Fruit fly (Drosophila melanogaster): Measurements from ENCODE around the gene Fad2.

The Fad2 gene

dm6 chr3L:11009000-11009794, 14.1 kb upstream of the Fad2 start, which contains the start of gene klu (continued):
- TF ChIP-seq CG14441 (GFP tag; IDR thresholded peaks at IDR 0.05) (no peak), CG1792 (GFP tag; optimal IDR thresholded peaks at IDR 0.05) (no peak), CG6765 (GFP tag; optimal IDR thresholded peaks at IDR 0.05) (no peak), CG13894 (tag; optimal IDR thresholded peaks at IDR 0.05) (peak; percentile 35), tap (tag; optimal IDR thresholded peaks at IDR 0.05) (no peak), CG13287 (GFP tag; IDR thresholded peaks at IDR 0.05; ENCODE audit: partially characterized antibody) (peak; percentile 23; the same call in 1 of the 2 replicates), fru (optimal IDR thresholded peaks at IDR 0.05) (no peak), Neu2 (GFP tag; optimal IDR thresholded peaks at IDR 0.05; ENCODE audit: borderline replicate concordance) (no peak), CG8290 (GFP tag; optimal IDR thresholded peaks at IDR 0.05) (no peak), CG8290 (tag; optimal IDR thresholded peaks at IDR 0.05) (no peak), Xbp1 (GFP tag; optimal IDR thresholded peaks at IDR 0.05) (no peak), Hr78 (GFP tag; optimal IDR thresholded peaks at IDR 0.05) (peak in 1 of 2 experiments; percentile 30), Aef1 (GFP tag; IDR thresholded peaks at IDR 0.05) (0 out of 3 replicates have a peak, but pooled peaks have one; percentile 8), CG11695 (GFP tag; IDR thresholded peaks at IDR 0.05) (0 out of 3 replicates have a peak, but pooled peaks have one; percentile 27), aop (GFP tag; IDR thresholded peaks at IDR 0.05) (no peak), CG3163 (GFP tag; optimal IDR thresholded peaks at IDR 0.05) (no peak), CG8944 (GFP tag; optimal IDR thresholded peaks at IDR 0.05) (no peak), her (GFP tag; optimal IDR thresholded peaks at IDR 0.05) (no peak), disco-r (GFP tag; optimal IDR thresholded peaks at IDR 0.05) (no peak), CG2120 (GFP tag; optimal IDR thresholded peaks at IDR 0.05) (no peak), Trl (optimal IDR thresholded peaks at IDR 0.05) (peak; percentile 80 to 83), Trl (GFP tag; optimal IDR thresholded peaks at IDR 0.05) (no peak), ATbp (GFP tag; optimal IDR thresholded peaks at IDR 0.05) (no peak), shn (GFP tag; optimal IDR thresholded peaks at IDR 0.05) (no peak), emc (GFP tag; optimal IDR thresholded peaks at IDR 0.05) (no peak), slp2 (GFP tag; optimal IDR thresholded peaks at IDR 0.05) (no peak), bowl (GFP tag; IDR thresholded peaks at IDR 0.05) (no peak), Dp (GFP tag; optimal IDR thresholded peaks at IDR 0.05) (no peak), CG6654 (GFP tag; optimal IDR thresholded peaks at IDR 0.05) (no peak), D (optimal IDR thresholded peaks at IDR 0.05) (no peak), D (GFP tag; optimal IDR thresholded peaks at IDR 0.05) (no peak), CG10431 (GFP tag; optimal IDR thresholded peaks at IDR 0.05) (no peak), Elba2 (GFP tag; optimal IDR thresholded peaks at IDR 0.05) (no peak), nerfin-2 (GFP tag; IDR thresholded peaks at IDR 0.05; ENCODE audit: partially characterized antibody) (no peak), ems (GFP tag; optimal IDR thresholded peaks at IDR 0.05) (no peak), kah (GFP tag; optimal IDR thresholded peaks at IDR 0.05) (no peak), tx (GFP tag; optimal IDR thresholded peaks at IDR 0.05) (no peak), CG1602 (GFP tag; optimal IDR thresholded peaks at IDR 0.05) (no peak), pnt (GFP tag; optimal IDR thresholded peaks at IDR 0.05) (no peak), CG30431 (GFP tag; optimal IDR thresholded peaks at IDR 0.05) (no peak), E2f1 (GFP tag; IDR thresholded peaks at IDR 0.05) (no peak), hbn (GFP tag; IDR thresholded peaks at IDR 0.05; ENCODE audit: partially characterized antibody) (peak; percentile 34; the same call in 1 of the 2 replicates), gce (GFP tag; IDR thresholded peaks at IDR 0.05) (no peak), CG17186 (GFP tag; optimal IDR thresholded peaks at IDR 0.05) (no peak), Dip3 (GFP tag; optimal IDR thresholded peaks at IDR 0.05) (no peak), CoRest (tag; optimal IDR thresholded peaks at IDR 0.05) (peak; percentile 6), CG15011 (GFP tag; optimal IDR thresholded peaks at IDR 0.05) (no peak), Scr (GFP tag; IDR thresholded peaks at IDR 0.05; ENCODE audit: partially characterized antibody) (0 out of 2 replicates have a peak, but pooled peaks have one; percentile 23), Bteb2 (GFP tag; optimal IDR thresholded peaks at IDR 0.05) (no peak), CG6854 (GFP tag; optimal IDR thresholded peaks at IDR 0.05) (no peak), chinmo (GFP tag; IDR thresholded peaks at IDR 0.05; ENCODE audit: partially characterized antibody) (peak; percentile 92)
